Fruit fly (Drosophila melanogaster) whole organism, embryonic: ENCODE measurements around the gene CG1494.

Experiments
- Aef1 ChIP-seq: fragments of 200-800 bp; sonication (Bioruptor generic); IDR thresholded peaks from 3 replicates; pipeline ENCODE4 v1.3.6; 2022; ENCODE audit warnings: missing biosample characterization, missing genetic modification characterization
- Bdp1 ChIP-seq: fragments of 200-800 bp; sonication (Bioruptor generic); optimal IDR thresholded peaks from 3 replicates; lab custom pipeline; 2016; ENCODE audit warnings: missing biosample characterization, missing genetic modification characterization
- CG10959 ChIP-seq: fragments of 200-800 bp; sonication (Bioruptor generic); IDR thresholded peaks from 2 replicates; pipeline ENCODE4 v1.3.6; 2022; ENCODE audit warnings: missing biosample characterization, missing genetic modification characterization
- CG14860 ChIP-seq: fragments of 200-800 bp; sonication (Bioruptor generic); IDR thresholded peaks from 3 replicates; pipeline ENCODE4 v1.3.6; 2022; ENCODE audit warnings: missing biosample characterization, missing genetic modification characterization; ENCODE audit not compliant: partially characterized antibody
- CG15696 ChIP-seq: fragments of 200-800 bp; sonication (Bioruptor generic); optimal IDR thresholded peaks from 2 replicates; lab custom pipeline; 2019; ENCODE audit warnings: missing biosample characterization, mild to moderate bottlenecking, missing genetic modification characterization, moderate library complexity
- CG18764 ChIP-seq: fragments of 200-800 bp; sonication (Bioruptor generic); optimal IDR thresholded peaks from 3 replicates; lab custom pipeline; 2016; ENCODE audit warnings: missing biosample characterization, missing genetic modification characterization
- CG2129 ChIP-seq: fragments of 200-800 bp; sonication (Bioruptor generic); IDR thresholded peaks from 2 replicates; pipeline ENCODE4 v1.3.6; 2022; ENCODE audit warnings: missing biosample characterization, missing genetic modification characterization; ENCODE audit not compliant: partially characterized antibody
- CG2199 ChIP-seq: fragments of 200-800 bp; sonication (Bioruptor generic); IDR thresholded peaks from 3 replicates; pipeline ENCODE4 v1.3.6; 2022; ENCODE audit warnings: missing biosample characterization, missing genetic modification characterization
- CG2712 ChIP-seq: fragments of 200-800 bp; optimal IDR thresholded peaks from 3 replicates; lab custom pipeline; 2019; ENCODE audit warnings: missing biosample characterization, mild to moderate bottlenecking, missing genetic modification characterization, moderate library complexity
- CG2875 ChIP-seq: fragments of 200-800 bp; sonication (Bioruptor generic); optimal IDR thresholded peaks from 2 replicates; lab custom pipeline; 2017; ENCODE audit warnings: missing biosample characterization, mild to moderate bottlenecking, missing genetic modification characterization, missing genetic modification reagents
- CG31388 ChIP-seq: fragments of 200-800 bp; sonication (Bioruptor generic); optimal IDR thresholded peaks from 2 replicates; lab custom pipeline; 2016; ENCODE audit warnings: missing biosample characterization, missing genetic modification characterization
- CG4424 ChIP-seq: fragments of 200-800 bp; sonication (Bioruptor generic); optimal IDR thresholded peaks from 3 replicates; lab custom pipeline; 2016; ENCODE audit warnings: missing biosample characterization, missing genetic modification characterization
- CG4730 ChIP-seq: fragments of 200-800 bp; sonication (Bioruptor generic); IDR thresholded peaks from 2 replicates; pipeline ENCODE4 v1.3.6; 2022; ENCODE audit warnings: missing biosample characterization, missing genetic modification characterization
- CG6272 ChIP-seq: fragments of 200-800 bp; sonication (Bioruptor generic); IDR thresholded peaks from 2 replicates; pipeline ENCODE4 v1.3.6; 2022; ENCODE audit warnings: missing biosample characterization, missing genetic modification characterization
- CG6689 ChIP-seq: fragments of 200-800 bp; sonication (Bioruptor generic); IDR thresholded peaks from 2 replicates; pipeline ENCODE4 v1.3.6; 2022; ENCODE audit warnings: missing biosample characterization, missing genetic modification characterization
- CG6791 ChIP-seq: fragments of 200-800 bp; sonication (Bioruptor generic); IDR thresholded peaks from 3 replicates; pipeline ENCODE4 v1.3.6; 2022; ENCODE audit warnings: missing biosample characterization, missing genetic modification characterization; ENCODE audit not compliant: partially characterized antibody
- CG7271 ChIP-seq: fragments of 200-800 bp; sonication (Bioruptor generic); optimal IDR thresholded peaks from 2 replicates; lab custom pipeline; 2018; ENCODE audit warnings: missing biosample characterization, mild to moderate bottlenecking, missing genetic modification characterization, moderate library complexity
- CG7987 ChIP-seq: fragments of 200-800 bp; sonication (Bioruptor generic); optimal IDR thresholded peaks from 2 replicates; lab custom pipeline; 2018; ENCODE audit warnings: missing biosample characterization, mild to moderate bottlenecking, missing genetic modification characterization, moderate library complexity
- CG8359 ChIP-seq: fragments of 200-800 bp; sonication (Bioruptor generic); optimal IDR thresholded peaks from 2 replicates; lab custom pipeline; 2017; ENCODE audit warnings: missing biosample characterization, mild to moderate bottlenecking, missing genetic modification characterization, borderline replicate concordance
- CG8944 ChIP-seq: fragments of 200-800 bp; sonication (Bioruptor generic); optimal IDR thresholded peaks from 3 replicates; lab custom pipeline; 2016; ENCODE audit warnings: missing biosample characterization, missing genetic modification characterization
- CG9727 ChIP-seq: fragments of 200-800 bp; sonication (Bioruptor generic); optimal IDR thresholded peaks from 3 replicates; lab custom pipeline; 2017; ENCODE audit warnings: missing biosample characterization, mild to moderate bottlenecking, missing genetic modification characterization
- CG9817 ChIP-seq: fragments of 200-800 bp; sonication (Bioruptor generic); optimal IDR thresholded peaks from 2 replicates; lab custom pipeline; 2018; ENCODE audit warnings: missing biosample characterization, mild to moderate bottlenecking, missing genetic modification characterization, moderate library complexity
- CoRest ChIP-seq: fragments of 200-800 bp; sonication (Bioruptor generic); optimal IDR thresholded peaks from 3 replicates; lab custom pipeline; 2018; ENCODE audit warnings: missing biosample characterization, mild to moderate bottlenecking, missing genetic modification characterization, moderate library complexity
- Ets97D ChIP-seq: fragments of 200-800 bp; sonication (Bioruptor generic); optimal IDR thresholded peaks from 3 replicates; lab custom pipeline; 2016; ENCODE audit warnings: missing biosample characterization, missing genetic modification characterization
- Max ChIP-seq: fragments of 200-800 bp; sonication (Bioruptor generic); optimal IDR thresholded peaks from 2 replicates; lab custom pipeline; 2016; ENCODE audit warnings: missing biosample characterization, mild to moderate bottlenecking, missing genetic modification characterization
- NK7.1 ChIP-seq: fragments of 200-800 bp; sonication (Bioruptor generic); optimal IDR thresholded peaks from 3 replicates; lab custom pipeline; 2016; ENCODE audit warnings: missing biosample characterization, missing genetic modification characterization
- Oaz ChIP-seq: fragments of 200-800 bp; sonication (Bioruptor generic); IDR thresholded peaks from 2 replicates; pipeline ENCODE4 v1.3.6; 2022; ENCODE audit warnings: missing biosample characterization, missing genetic modification characterization
- Optix ChIP-seq: fragments of 200-800 bp; sonication (Bioruptor generic); IDR thresholded peaks from 3 replicates; pipeline ENCODE4 v1.3.6; 2022; ENCODE audit warnings: missing biosample characterization, missing genetic modification characterization
- Usf ChIP-seq: fragments of 200-800 bp; sonication (Bioruptor generic); optimal IDR thresholded peaks from 2 replicates; lab custom pipeline; 2017; ENCODE audit warnings: missing genotype, missing biosample characterization, missing genetic modification characterization
- abd-A ChIP-seq: fragments of 200-800 bp; sonication (Bioruptor generic); optimal IDR thresholded peaks from 3 replicates; lab custom pipeline; 2019; ENCODE audit warnings: missing biosample characterization, mild to moderate bottlenecking, missing genetic modification characterization, moderate library complexity
- ara ChIP-seq: fragments of 200-800 bp; sonication (Bioruptor generic); IDR thresholded peaks from 2 replicates; pipeline ENCODE4 v1.3.6; 2022; ENCODE audit warnings: missing biosample characterization, missing genetic modification characterization
- bowl ChIP-seq: fragments of 200-800 bp; sonication (Bioruptor generic); IDR thresholded peaks from 2 replicates; pipeline ENCODE4 v1.3.6; 2022; ENCODE audit warnings: missing biosample characterization, missing genetic modification characterization
- corto ChIP-seq: fragments of 200-800 bp; sonication (Bioruptor generic); optimal IDR thresholded peaks from 2 replicates; lab custom pipeline; 2016; ENCODE audit warnings: missing biosample characterization, mild to moderate bottlenecking, missing genetic modification characterization, moderate library complexity
- croc ChIP-seq: fragments of 200-800 bp; sonication (Bioruptor generic); conservative IDR thresholded peaks from 3 replicates; pipeline ENCODE4 v1.3.6; 2022; ENCODE audit warnings: missing biosample characterization, missing genetic modification characterization
- danr ChIP-seq: fragments of 200-800 bp; sonication (Bioruptor generic); IDR thresholded peaks from 2 replicates; pipeline ENCODE4 v1.3.6; 2022; ENCODE audit warnings: missing biosample characterization, missing genetic modification characterization
- dmrt11E ChIP-seq: fragments of 200-800 bp; sonication (Bioruptor generic); optimal IDR thresholded peaks from 3 replicates; lab custom pipeline; 2018; ENCODE audit warnings: missing biosample characterization, mild to moderate bottlenecking, missing genetic modification characterization, moderate library complexity
- ems ChIP-seq: fragments of 200-800 bp; sonication (Bioruptor generic); optimal IDR thresholded peaks from 3 replicates; lab custom pipeline; 2016; ENCODE audit warnings: missing biosample characterization, missing genetic modification characterization
- fd102C ChIP-seq: fragments of 200-800 bp; sonication (Bioruptor generic); optimal IDR thresholded peaks from 2 replicates; lab custom pipeline; 2018; ENCODE audit warnings: missing biosample characterization, mild to moderate bottlenecking, missing genetic modification characterization, moderate library complexity
- gcm2 ChIP-seq: fragments of 200-800 bp; sonication (Bioruptor generic); optimal IDR thresholded peaks from 2 replicates; lab custom pipeline; 2016; ENCODE audit warnings: missing biosample characterization, missing genetic modification characterization
- gt ChIP-seq: fragments of 200-800 bp; sonication (Bioruptor generic); IDR thresholded peaks from 2 replicates; pipeline ENCODE4 v1.3.6; 2022; ENCODE audit warnings: missing biosample characterization, missing genetic modification characterization
- her ChIP-seq: fragments of 200-800 bp; sonication (Bioruptor generic); optimal IDR thresholded peaks from 2 replicates; lab custom pipeline; 2016; ENCODE audit warnings: missing biosample characterization, missing genetic modification characterization
- kay ChIP-seq: fragments of 200-800 bp; sonication (Bioruptor generic); optimal IDR thresholded peaks from 2 replicates; lab custom pipeline; 2016; ENCODE audit warnings: missing biosample characterization, missing genetic modification characterization
- kni ChIP-seq: fragments of 200-800 bp; sonication (Bioruptor generic); optimal IDR thresholded peaks from 3 replicates; lab custom pipeline; 2017; ENCODE audit warnings: mild to moderate bottlenecking, missing biosample characterization, missing genetic modification reagents, missing genetic modification characterization
- odd ChIP-seq: fragments of 200-800 bp; sonication (Bioruptor generic); optimal IDR thresholded peaks from 2 replicates; lab custom pipeline; 2017; ENCODE audit warnings: missing biosample characterization, mild to moderate bottlenecking, missing genetic modification characterization
- pb ChIP-seq: fragments of 200-800 bp; sonication (Bioruptor generic); optimal IDR thresholded peaks from 3 replicates; lab custom pipeline; 2016; ENCODE audit warnings: missing biosample characterization, missing genetic modification characterization
- pnt ChIP-seq: fragments of 200-800 bp; sonication (Bioruptor generic); optimal IDR thresholded peaks from 3 replicates; lab custom pipeline; 2016; ENCODE audit warnings: missing biosample characterization, missing genetic modification characterization
- run ChIP-seq: fragments of 200-800 bp; sonication (Bioruptor generic); optimal IDR thresholded peaks from 3 replicates; lab custom pipeline; 2018; ENCODE audit warnings: missing biosample characterization, mild to moderate bottlenecking, missing genetic modification characterization
- scrt ChIP-seq: fragments of 200-800 bp; sonication (Bioruptor generic); optimal IDR thresholded peaks from 2 replicates; lab custom pipeline; 2018; ENCODE audit warnings: missing biosample characterization, mild to moderate bottlenecking, missing genetic modification characterization, moderate library complexity
- sens-2 ChIP-seq: fragments of 200-800 bp; sonication (Bioruptor generic); IDR thresholded peaks from 2 replicates; pipeline ENCODE4 v1.3.6; 2022; ENCODE audit warnings: missing biosample characterization, missing genetic modification characterization
- slp2 ChIP-seq: fragments of 200-800 bp; sonication (Bioruptor generic); optimal IDR thresholded peaks from 2 replicates; lab custom pipeline; 2016; ENCODE audit warnings: missing biosample characterization, missing genetic modification characterization
- sug ChIP-seq: fragments of 200-800 bp; optimal IDR thresholded peaks from 2 replicates; lab custom pipeline; 2019; ENCODE audit warnings: missing biosample characterization, mild to moderate bottlenecking, missing genetic modification characterization, moderate library complexity
- tgo ChIP-seq: fragments of 200-800 bp; sonication (Bioruptor generic); IDR thresholded peaks from 3 replicates; pipeline ENCODE4 v1.3.6; 2022; ENCODE audit warnings: missing biosample characterization, missing genetic modification characterization

CG1494 gene

DNA sequence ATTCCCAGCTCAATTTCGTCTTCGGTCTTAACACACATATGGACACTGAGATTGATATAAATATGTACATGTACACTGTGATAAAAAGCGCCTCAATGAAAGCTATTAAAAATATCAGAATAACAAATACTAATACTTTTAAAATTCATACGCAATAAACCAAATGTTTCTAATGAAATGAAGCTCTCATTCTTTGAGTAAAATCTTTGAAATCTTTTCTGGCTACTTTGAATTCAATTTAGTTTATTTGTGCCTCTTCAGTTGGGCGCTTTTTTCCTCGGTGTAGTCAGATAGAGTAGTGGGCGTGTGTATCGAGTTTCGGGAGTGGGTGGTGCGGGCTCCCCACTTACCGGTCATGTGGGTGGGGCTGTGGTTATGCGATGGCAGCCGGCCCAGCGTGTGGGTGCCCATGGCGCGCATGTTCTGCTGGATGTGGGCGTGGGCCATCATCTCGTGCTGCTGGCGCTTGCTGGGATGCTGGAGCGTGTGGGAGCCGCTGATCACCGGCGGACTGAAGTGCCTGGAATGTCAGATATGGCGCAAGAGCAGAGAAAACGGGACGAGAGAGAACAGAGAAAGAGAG, 49.5 kb downstream of the CG1494 start (continued):
- TF ChIP-seq gcm2 (GFP tag; lab: Kevin White, UChicago) (no peak), CG15696 (tag; lab: Kevin White, UChicago) (no peak), gt (GFP tag; lab: Robert Waterston, UW) (no peak), ara (GFP tag; lab: Robert Waterston, UW) (no peak), Aef1 (GFP tag; lab: Robert Waterston, UW) (no peak), CG2712 (tag; lab: Kevin White, UChicago) (peak; percentile 21), fd102C (GFP tag; lab: Kevin White, UChicago) (no peak), CG31388 (GFP tag; lab: Kevin White, UChicago) (no peak), kni (GFP tag; lab: Kevin White, UChicago) (no peak), corto (GFP tag; lab: Kevin White, UChicago) (no peak), scrt (GFP tag; lab: Kevin White, UChicago) (no peak), sug (no peak), CG18764 (GFP tag; lab: Kevin White, UChicago) (no peak), danr (GFP tag; lab: Robert Waterston, UW) (no peak), CG8944 (GFP tag; lab: Kevin White, UChicago) (no peak), her (GFP tag; lab: Kevin White, UChicago) (no peak), Optix (GFP tag; lab: Robert Waterston, UW) (no peak), CG4730 (GFP tag; lab: Robert Waterston, UW) (no peak), CG6689 (no peak), CG7271 (tag; lab: Kevin White, UChicago) (no peak), tgo (GFP tag; lab: Robert Waterston, UW) (no peak), run (tag; lab: Kevin White, UChicago) (no peak), CG9727 (no peak), Oaz (GFP tag; lab: Robert Waterston, UW) (no peak), CoRest (peak; percentile 30), CG2875 (GFP tag; lab: Kevin White, UChicago) (peak; percentile 31), CG8359 (no peak), Max (GFP tag; lab: Kevin White, UChicago) (no peak), pb (GFP tag; lab: Kevin White, UChicago) (no peak), kay (GFP tag; lab: Kevin White, UChicago) (no peak), croc (GFP tag; lab: Robert Waterston, UW) (no peak), dmrt11E (tag; lab: Kevin White, UChicago) (no peak), Bdp1 (no peak), pnt (GFP tag; lab: Kevin White, UChicago) (no peak), bowl (GFP tag; lab: Robert Waterston, UW) (no peak), abd-A (tag; lab: Kevin White, UChicago) (no peak), Ets97D (no peak), CG10959 (GFP tag; lab: Robert Waterston, UW) (no peak), Usf (GFP tag; lab: Kevin White, UChicago) (no peak), CG9817 (tag; lab: Kevin White, UChicago) (peak; percentile 6), ems (GFP tag; lab: Kevin White, UChicago) (no peak), odd (no peak), CG6272 (GFP tag; lab: Robert Waterston, UW) (no peak), CG2199 (no peak), slp2 (GFP tag; lab: Kevin White, UChicago) (no peak), CG14860 (GFP tag; lab: Robert Waterston, UW) (no peak), sens-2 (GFP tag; lab: Robert Waterston, UW) (no peak), CG6791 (no peak), NK7.1 (GFP tag; lab: Kevin White, UChicago) (no peak), CG7987 (GFP tag; lab: Kevin White, UChicago) (no peak), CG2129 (GFP tag; lab: Robert Waterston, UW) (no peak), CG4424 (GFP tag; lab: Kevin White, UChicago) (peak; percentile 3)
